Fruit fly (Drosophila melanogaster): Measurements from ENCODE around the gene Cpr76Bd.

Cpr76Bd gene

dm6 chr3L:19574452-19574851 lies 41.9 kb downstream of the Cpr76Bd start:
- no peak for TF ChIP-seq CG7101 (tag; optimal IDR thresholded peaks at IDR 0.05)
- TF ChIP-seq Mnt (GFP tag; optimal IDR thresholded peaks at IDR 0.05) = no peak
- TF ChIP-seq CG33017 (tag; optimal IDR thresholded peaks at IDR 0.05) = no peak
- no peak for TF ChIP-seq ovo (GFP tag; optimal IDR thresholded peaks at IDR 0.05)
- no peak for TF ChIP-seq Hr96 (GFP tag; optimal IDR thresholded peaks at IDR 0.05)
- no peak for TF ChIP-seq Clk (GFP tag; optimal IDR thresholded peaks at IDR 0.05)
- TF ChIP-seq cnc (optimal IDR thresholded peaks at IDR 0.05) = no peak
- TF ChIP-seq CG1620 (GFP tag; optimal IDR thresholded peaks at IDR 0.05) = no peak
- no peak for TF ChIP-seq bab1 (GFP tag; optimal IDR thresholded peaks at IDR 0.05)
- no peak for TF ChIP-seq CG7045 (GFP tag; optimal IDR thresholded peaks at IDR 0.05)
- no peak for TF ChIP-seq toe (GFP tag; optimal IDR thresholded peaks at IDR 0.05)
- TF ChIP-seq tj (GFP tag; optimal IDR thresholded peaks at IDR 0.05) = no peak
- TF ChIP-seq cic (GFP tag; optimal IDR thresholded peaks at IDR 0.05) = no peak
- TF ChIP-seq Crg-1 (GFP tag; optimal IDR thresholded peaks at IDR 0.05) = no peak
- no peak for TF ChIP-seq CG12768 (GFP tag; optimal IDR thresholded peaks at IDR 0.05)
- TF ChIP-seq CG5204 (GFP tag; optimal IDR thresholded peaks at IDR 0.05) = no peak

- TF ChIP-seq bab1 (GFP tag; optimal IDR thresholded peaks at IDR 0.05) (no peak), toe (GFP tag; optimal IDR thresholded peaks at IDR 0.05) (no peak), cnc (optimal IDR thresholded peaks at IDR 0.05) (no peak), pad (GFP tag; optimal IDR thresholded peaks at IDR 0.05) (no peak), CG7101 (tag; optimal IDR thresholded peaks at IDR 0.05) (peak; percentile 35), cic (GFP tag; optimal IDR thresholded peaks at IDR 0.05) (no peak)
These were observed 43.1 kb downstream of the Cpr76Bd start for dm6 chr3L:19575650-19576049.

DNA sequence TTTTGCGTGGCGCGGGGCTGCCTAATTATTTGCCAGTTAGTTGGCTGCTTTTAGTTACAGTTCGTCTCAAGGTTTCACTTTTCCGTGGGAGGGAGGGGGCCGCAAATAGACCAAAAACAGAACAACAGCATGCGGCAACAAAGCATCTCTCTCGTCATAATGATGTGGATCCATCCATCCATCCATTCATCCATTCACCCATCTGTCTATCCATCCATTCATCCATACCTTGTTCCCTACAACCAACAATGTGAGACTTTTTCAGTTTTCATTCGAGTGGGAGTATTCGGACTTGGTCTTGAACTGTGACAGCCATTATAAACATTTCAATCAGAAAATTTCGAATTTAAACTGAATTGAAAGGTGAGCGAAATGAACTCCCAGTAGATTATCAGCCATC lies 46.8 kb downstream of the Cpr76Bd start:
- TF ChIP-seq toe (GFP tag; optimal IDR thresholded peaks at IDR 0.05) (no peak), CG12768 (GFP tag; optimal IDR thresholded peaks at IDR 0.05) (no peak), pad (GFP tag; optimal IDR thresholded peaks at IDR 0.05) (no peak), Crg-1 (GFP tag; optimal IDR thresholded peaks at IDR 0.05) (no peak), ovo (GFP tag; optimal IDR thresholded peaks at IDR 0.05) (no peak), CG7101 (tag; optimal IDR thresholded peaks at IDR 0.05) (no peak), Hr96 (GFP tag; optimal IDR thresholded peaks at IDR 0.05) (no peak), bab1 (GFP tag; optimal IDR thresholded peaks at IDR 0.05) (no peak), cic (GFP tag; optimal IDR thresholded peaks at IDR 0.05) (no peak), cnc (optimal IDR thresholded peaks at IDR 0.05) (no peak), CG1620 (GFP tag; optimal IDR thresholded peaks at IDR 0.05) (no peak), Mnt (GFP tag; optimal IDR thresholded peaks at IDR 0.05) (no peak), CG7045 (GFP tag; optimal IDR thresholded peaks at IDR 0.05) (no peak), CG33017 (tag; optimal IDR thresholded peaks at IDR 0.05) (no peak)

DNA sequence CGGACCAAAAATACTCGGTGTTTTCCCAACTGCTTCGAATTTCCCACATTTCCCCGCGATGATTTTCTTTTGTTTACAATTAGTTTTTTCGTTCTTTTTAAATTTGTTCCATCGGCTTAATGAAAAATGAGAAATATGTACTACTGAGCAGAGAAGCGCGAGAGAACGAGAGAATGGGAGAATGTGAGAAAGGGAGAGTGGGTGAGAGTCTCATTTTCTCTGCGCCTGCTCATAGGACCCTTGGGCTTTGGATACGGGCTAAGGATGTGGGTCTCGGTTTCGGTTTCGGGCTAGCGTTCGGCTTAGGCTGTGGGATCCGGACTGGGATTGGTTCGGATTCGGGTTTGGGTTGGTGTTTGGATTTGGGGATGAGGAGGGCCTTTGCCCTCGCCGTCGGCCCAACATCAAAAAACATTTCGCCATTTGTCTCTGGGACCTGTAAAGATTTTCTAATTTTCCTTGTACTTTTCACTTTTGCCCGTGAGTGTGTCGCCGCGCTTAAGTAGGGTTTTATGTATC lies 48.2 kb downstream of the Cpr76Bd start:
- TF ChIP-seq CG12768 (GFP tag; optimal IDR thresholded peaks at IDR 0.05) (no peak), CG14711 (tag; optimal IDR thresholded peaks at IDR 0.05) (no peak), kay (GFP tag; ENCODE audit: borderline replicate concordance) (no peak), CG7045 (GFP tag; optimal IDR thresholded peaks at IDR 0.05) (no peak), cic (GFP tag; optimal IDR thresholded peaks at IDR 0.05) (no peak)

DNA sequence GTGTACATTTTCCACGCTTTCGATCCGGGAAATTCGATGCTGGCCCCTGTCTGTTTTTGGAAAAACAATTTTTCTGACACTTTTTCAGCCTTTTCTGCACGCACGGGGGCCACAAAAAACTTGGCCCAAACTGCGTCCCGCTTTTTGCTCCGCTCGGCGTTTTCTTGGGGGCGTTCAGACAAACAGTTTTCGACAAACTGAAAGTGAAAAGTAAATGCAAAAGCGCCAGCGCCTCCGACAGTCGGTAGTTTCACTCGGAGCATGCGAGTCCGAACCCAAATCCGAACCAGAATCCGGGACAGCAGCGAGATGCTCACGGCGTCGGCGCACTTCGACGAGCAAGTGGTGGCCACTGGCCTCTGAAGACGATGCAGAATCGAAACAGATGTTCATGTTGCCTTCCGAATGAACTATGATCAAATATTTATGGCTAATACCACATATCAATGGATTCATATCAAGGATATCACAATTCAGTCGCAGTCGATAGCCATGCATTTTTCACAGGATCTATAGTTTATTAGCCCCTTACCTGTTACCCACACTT lies 51.9 kb downstream of the Cpr76Bd start, which contains the start of gene Shal:
Gene Shal (minus strand): TSS at position 200 of the 547 bp plus-strand sequence.
- TF ChIP-seq CG1620 (GFP tag; optimal IDR thresholded peaks at IDR 0.05) (no peak), pad (GFP tag; optimal IDR thresholded peaks at IDR 0.05) (no peak), CG5204 (GFP tag; optimal IDR thresholded peaks at IDR 0.05) (no peak), CG7045 (GFP tag; optimal IDR thresholded peaks at IDR 0.05) (no peak), CG7101 (tag; optimal IDR thresholded peaks at IDR 0.05) (no peak), kay (GFP tag; ENCODE audit: borderline replicate concordance) (no peak)

dm6 chr3L:19585979-19586378 lies 53.4 kb downstream of the Cpr76Bd start, which contains the start of the genes CG9231 and CG9330:
CG9231 (minus strand) TSS chr3L:19586003.
CG9330 (plus strand) TSS chr3L:19586253.
- peak; percentile 14 for TF ChIP-seq CG1620 (GFP tag; optimal IDR thresholded peaks at IDR 0.05)
- peak; percentile 38 for TF ChIP-seq CG5204 (GFP tag; optimal IDR thresholded peaks at IDR 0.05)
- TF ChIP-seq CG33017 (tag; optimal IDR thresholded peaks at IDR 0.05) = peak; percentile 46
- TF ChIP-seq kay (GFP tag; ENCODE audit: borderline replicate concordance) = no peak
- no peak for TF ChIP-seq Hr96 (GFP tag; optimal IDR thresholded peaks at IDR 0.05)
- no peak for TF ChIP-seq Crg-1 (GFP tag; optimal IDR thresholded peaks at IDR 0.05)
- TF ChIP-seq Mnt (GFP tag; optimal IDR thresholded peaks at IDR 0.05) = peak; percentile 45
- TF ChIP-seq ovo (GFP tag; optimal IDR thresholded peaks at IDR 0.05) = no peak
- TF ChIP-seq CG7101 (tag; optimal IDR thresholded peaks at IDR 0.05) = peak; percentile 33
- peak; percentile 15 for TF ChIP-seq CG11617 (GFP tag; optimal IDR thresholded peaks at IDR 0.05)
- TF ChIP-seq CG14711 (tag; optimal IDR thresholded peaks at IDR 0.05) = no peak
- peak; percentile 10 for TF ChIP-seq toe (GFP tag; optimal IDR thresholded peaks at IDR 0.05)
- peak; percentile 72 for TF ChIP-seq bab1 (GFP tag; optimal IDR thresholded peaks at IDR 0.05)
- TF ChIP-seq pad (GFP tag; optimal IDR thresholded peaks at IDR 0.05) = no peak
- peak; percentile 28 for TF ChIP-seq tj (GFP tag; optimal IDR thresholded peaks at IDR 0.05)
